Worm (Caenorhabditis elegans) whole organism, L4 larva: ENCODE measurements around the gene lido-5.

ENCODE experiments used
- F44E2.7 ChIP-seq: fragments of 200-800 bp; sonication (Bioruptor generic); IDR thresholded peaks from 2 replicates; pipeline ENCODE4 v2.1.2; 2022; ENCODE audit warnings: missing genetic modification characterization, missing compliant biosample characterization
- F49E8.2 ChIP-seq: sonication (generic microtip); optimal IDR thresholded peaks from 2 replicates; lab custom pipeline; 2016; ENCODE audit warnings: missing compliant biosample characterization, mild to moderate bottlenecking, missing genetic modification characterization, borderline replicate concordance
- R02D3.7 ChIP-seq: fragments of 150-350 bp; sonication (generic microtip); optimal IDR thresholded peaks from 3 replicates; lab custom pipeline; 2014; ENCODE audit warnings: missing biosample characterization, missing genetic modification characterization
- T20F7.1 ChIP-seq: fragments of 200-800 bp; sonication (Bioruptor generic); optimal IDR thresholded peaks from 2 replicates; lab custom pipeline; 2018; ENCODE audit warnings: mild to moderate bottlenecking, missing genetic modification characterization, missing compliant biosample characterization
- Y5F2A.4 ChIP-seq: fragments of 200-800 bp; sonication (Bioruptor generic); optimal IDR thresholded peaks from 2 replicates; lab custom pipeline; 2018; ENCODE audit warnings: mild to moderate bottlenecking, missing genetic modification characterization, missing compliant biosample characterization
- ZK337.2 ChIP-seq: fragments of 200-800 bp; sonication (Bioruptor generic); IDR thresholded peaks from 2 replicates; pipeline ENCODE4 v1.3.6; 2022; ENCODE audit warnings: missing genetic modification reagents, missing genetic modification characterization, missing compliant biosample characterization
- ZK546.5 ChIP-seq, 2 experiments: sonication (generic microtip); optimal IDR thresholded peaks; 2 replicates each; lab custom pipeline; 2017; ENCODE audit warnings: missing biosample characterization in 2 of 2, missing genetic modification characterization in 2 of 2
- aha-1 ChIP-seq: fragments of 150-350 bp; peaks from one replicate; lab custom pipeline; 2014; ENCODE audit warnings: missing biosample characterization, missing genetic modification characterization
- ama-1 ChIP-seq: fragments of 150-350 bp; optimal IDR thresholded peaks from 2 replicates; lab custom pipeline; 2014; ENCODE audit warnings: inconsistent platforms, mixed read lengths
- ceh-20 ChIP-seq: fragments of 200-800 bp; sonication (Bioruptor generic); IDR thresholded peaks from 2 replicates; pipeline ENCODE4 v1.3.6; 2022; ENCODE audit warnings: missing genetic modification reagents, missing genetic modification characterization, missing compliant biosample characterization
- ceh-28 ChIP-seq: fragments of 150-350 bp; optimal IDR thresholded peaks from 2 replicates; lab custom pipeline; 2014; ENCODE audit warnings: missing biosample characterization, missing genetic modification reagents, missing genetic modification characterization
- ceh-44 ChIP-seq: fragments of 200-800 bp; sonication (Bioruptor generic); IDR thresholded peaks from 2 replicates; pipeline ENCODE4 v1.3.6; 2022; ENCODE audit warnings: missing genetic modification reagents, missing genetic modification characterization, missing compliant biosample characterization
- ceh-82 ChIP-seq: sonication (generic microtip); optimal IDR thresholded peaks from 2 replicates; lab custom pipeline; 2017; ENCODE audit warnings: missing biosample characterization, missing genetic modification characterization
- ces-1 ChIP-seq: fragments of 150-350 bp; sonication (generic microtip); optimal IDR thresholded peaks from 4 replicates; lab custom pipeline; 2014; ENCODE audit warnings: missing biosample characterization, missing genetic modification reagents, missing genetic modification characterization
- daf-16 ChIP-seq, 3 experiments: sonication (generic microtip); optimal IDR thresholded peaks; 2 replicates each; lab custom pipeline; 2016 to 2017; ENCODE audit warnings: missing genetic modification characterization in 3 of 3, missing genetic modification reagents in 3 of 3, mild to moderate bottlenecking in 2 of 3, missing compliant biosample characterization in 2 of 3, missing biosample characterization in 1 of 3, moderate library complexity in 1 of 3
- daf-8 ChIP-seq: fragments of 200-800 bp; sonication (Bioruptor generic); IDR thresholded peaks from 2 replicates; pipeline ENCODE4 v1.3.6; 2022; ENCODE audit warnings: missing genetic modification characterization, missing compliant biosample characterization
- dmd-8 ChIP-seq: fragments of 200-800 bp; sonication (Bioruptor generic); IDR thresholded peaks from 2 replicates; pipeline ENCODE4 v1.3.6; 2022; ENCODE audit warnings: missing genetic modification characterization, missing compliant biosample characterization
- dmd-9 ChIP-seq: fragments of 200-800 bp; sonication (Bioruptor generic); IDR thresholded peaks from 2 replicates; pipeline ENCODE4 v1.3.6; 2022; ENCODE audit warnings: missing genetic modification reagents, missing genetic modification characterization, missing compliant biosample characterization
- egl-27 ChIP-seq: sonication (generic microtip); optimal IDR thresholded peaks from 3 replicates; lab custom pipeline; 2017; ENCODE audit warnings: missing biosample characterization, missing genetic modification reagents, missing genetic modification characterization
- egl-43 ChIP-seq: fragments of 200-800 bp; sonication (Bioruptor generic); IDR thresholded peaks from 2 replicates; pipeline ENCODE4 v1.3.6; 2022; ENCODE audit warnings: missing genetic modification reagents, missing genetic modification characterization, missing compliant biosample characterization
- fos-1 ChIP-seq: fragments of 150-350 bp; optimal IDR thresholded peaks from 2 replicates; lab custom pipeline; 2014; ENCODE audit warnings: missing biosample characterization, missing genetic modification characterization
- gei-8 ChIP-seq: fragments of 200-800 bp; sonication (Bioruptor generic); optimal IDR thresholded peaks from 2 replicates; lab custom pipeline; 2018; ENCODE audit warnings: mild to moderate bottlenecking, missing genetic modification characterization, missing compliant biosample characterization
- lim-7 ChIP-seq: fragments of 200-800 bp; sonication (Bioruptor generic); IDR thresholded peaks from 2 replicates; pipeline ENCODE4 v1.3.6; 2022; ENCODE audit warnings: missing genetic modification characterization, missing compliant biosample characterization
- lin-38 ChIP-seq: fragments of 200-800 bp; sonication (Bioruptor generic); IDR thresholded peaks from 2 replicates; pipeline ENCODE4 v1.3.6; 2022; ENCODE audit warnings: missing genetic modification reagents, missing genetic modification characterization, missing compliant biosample characterization
- lin-39 ChIP-seq: fragments of 150-350 bp; optimal IDR thresholded peaks from 2 replicates; lab custom pipeline; 2014; ENCODE audit warnings: missing biosample characterization, missing genetic modification reagents, missing genetic modification characterization
- lsy-2 ChIP-seq, 2 experiments: fragments of 150-350 bp in 1 of 2; sonication (generic microtip) in 1 of 2; optimal IDR thresholded peaks; 2 replicates each; lab custom pipeline; 2014 to 2017; ENCODE audit warnings: missing biosample characterization in 2 of 2, missing genetic modification characterization in 2 of 2
- mxl-2 ChIP-seq: fragments of 200-800 bp; sonication (Bioruptor generic); conservative IDR thresholded peaks from 2 replicates; pipeline ENCODE4 v1.3.6; 2022; ENCODE audit warnings: missing genetic modification reagents, missing genetic modification characterization, missing compliant biosample characterization
- nhr-102 ChIP-seq: sonication (generic microtip); optimal IDR thresholded peaks from 2 replicates; lab custom pipeline; 2016; ENCODE audit warnings: mild to moderate bottlenecking, missing genetic modification characterization, moderate library complexity, missing compliant biosample characterization
- nhr-237 ChIP-seq: sonication (generic microtip); optimal IDR thresholded peaks from 2 replicates; lab custom pipeline; 2017; ENCODE audit warnings: missing biosample characterization, missing genetic modification characterization
- nhr-28 ChIP-seq: fragments of 150-350 bp; optimal IDR thresholded peaks from 2 replicates; lab custom pipeline; 2014; ENCODE audit warnings: missing biosample characterization, missing genetic modification characterization
- nhr-42 ChIP-seq: fragments of 200-800 bp; sonication (Bioruptor generic); IDR thresholded peaks from 2 replicates; pipeline ENCODE4 v1.3.6; 2022; ENCODE audit warnings: missing genetic modification characterization, missing compliant biosample characterization
- nhr-76 ChIP-seq: fragments of 150-350 bp; optimal IDR thresholded peaks from 2 replicates; lab custom pipeline; 2014; ENCODE audit warnings: missing biosample characterization, missing genetic modification characterization
- nhr-77 ChIP-seq: fragments of 150-350 bp; optimal IDR thresholded peaks from 2 replicates; lab custom pipeline; 2014; ENCODE audit warnings: missing biosample characterization, missing genetic modification characterization
- pha-4 ChIP-seq, 2 experiments: fragments of 150-350 bp in 1 of 2; fragments of 200-800 bp in 1 of 2; sonication (Bioruptor generic) in 1 of 2; IDR thresholded peaks in 1 of 2; optimal IDR thresholded peaks in 1 of 2; 2 replicates each; pipeline versions ENCODE4 v1.3.6 to Lab custom; 2014 to 2022; ENCODE audit warnings: missing genetic modification characterization in 2 of 2, missing genetic modification reagents in 2 of 2, missing biosample characterization in 1 of 2, missing compliant biosample characterization in 1 of 2
- set-16 ChIP-seq: fragments of 200-800 bp; sonication (Bioruptor generic); IDR thresholded peaks from 2 replicates; pipeline ENCODE4 v1.3.6; 2022; ENCODE audit warnings: missing genetic modification reagents, missing genetic modification characterization, missing compliant biosample characterization
- tag-97 ChIP-seq: fragments of 200-800 bp; sonication (Bioruptor generic); IDR thresholded peaks from 2 replicates; pipeline ENCODE4 v1.3.6; 2022; ENCODE audit warnings: missing genetic modification characterization, missing compliant biosample characterization
- zag-1 ChIP-seq: fragments of 150-350 bp; optimal IDR thresholded peaks from 2 replicates; lab custom pipeline; 2014; ENCODE audit warnings: missing biosample characterization, missing genetic modification characterization

The lido-5 gene

ce11 chrX:17100656-17101055 is 9.8 kb downstream of the lido-5 start, which contains the start of gene lido-2:
lido-2 (minus strand) TSS chrX:17100756.
- no peak for TF ChIP-seq lsy-2 (tag; optimal IDR thresholded peaks at IDR 0.05; lab: Kevin White, UChicago)
- no peak for TF ChIP-seq T20F7.1 (GFP tag; lab: Kevin White, UChicago)
- TF ChIP-seq nhr-28: no peak
- no peak for TF ChIP-seq fos-1 (tag; lab: Kevin White, UChicago)
- TF ChIP-seq nhr-102 (tag; lab: Kevin White, UChicago): no peak
- no peak for TF ChIP-seq daf-8 (GFP tag; lab: Robert Waterston, UW)
- no peak for TF ChIP-seq pha-4 (GFP tag; IDR thresholded peaks at IDR 0.05; lab: Robert Waterston, UW)
- no peak for TF ChIP-seq pha-4 (tag; optimal IDR thresholded peaks at IDR 0.05; lab: Kevin White, UChicago)
- TF ChIP-seq nhr-77 (tag; lab: Kevin White, UChicago): no peak
- TF ChIP-seq set-16 (GFP tag; lab: Robert Waterston, UW): no peak
- TF ChIP-seq ama-1 (lab: Kevin White, UChicago): no peak
- TF ChIP-seq dmd-8: no peak
- TF ChIP-seq dmd-9 (GFP tag; lab: Robert Waterston, UW): no peak
- no peak for TF ChIP-seq zag-1
- TF ChIP-seq ZK337.2 (GFP tag; lab: Robert Waterston, UW): no peak
- TF ChIP-seq gei-8 (GFP tag; lab: Kevin White, UChicago): no peak
- TF ChIP-seq lin-38 (GFP tag; lab: Robert Waterston, UW): no peak
- TF ChIP-seq ces-1 (GFP tag; lab: Kevin White, UChicago): no peak

DNA sequence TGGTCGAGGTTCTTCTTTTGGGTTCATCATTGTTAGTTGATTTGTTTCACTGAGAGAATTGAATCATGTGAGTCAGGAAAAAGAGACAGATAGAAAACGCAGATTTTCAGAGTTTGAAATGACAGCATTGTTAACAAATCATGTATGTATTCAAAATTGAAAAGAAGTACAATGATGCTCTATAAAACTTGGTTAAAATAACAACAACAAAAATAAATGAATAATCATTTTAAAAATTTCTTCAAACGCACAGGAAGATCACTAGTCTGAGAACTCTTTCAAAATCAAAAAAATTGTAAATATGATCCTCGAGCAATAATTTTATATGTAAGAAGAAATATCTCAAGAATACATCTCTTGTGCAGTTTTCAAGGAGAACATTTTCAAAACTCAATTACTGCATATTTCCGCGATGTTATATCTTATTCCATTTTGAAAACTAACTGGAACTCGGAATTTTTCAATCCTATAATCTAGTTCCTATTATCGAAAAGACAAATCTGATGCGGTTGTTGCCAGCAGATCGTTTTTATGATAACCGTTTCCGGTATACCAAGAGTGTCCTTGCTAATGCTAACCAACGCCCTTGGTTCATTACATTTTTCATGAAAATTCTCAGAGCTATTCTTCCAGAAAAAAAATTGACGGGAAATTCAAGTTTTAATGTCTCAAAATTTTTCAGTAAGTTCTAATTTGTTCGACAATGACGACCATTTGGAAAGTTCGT is 13.8 kb downstream of the lido-5 start, which contains the start of gene lido-1:
TSS of gene lido-1 (minus strand) at position 51 of the 727 bp plus-strand sequence.
- no peak for TF ChIP-seq egl-43 (GFP tag; lab: Robert Waterston, UW)
- no peak for TF ChIP-seq ZK546.5 (tag; optimal IDR thresholded peaks at IDR 0.05; lab: Kevin White, UChicago)
- TF ChIP-seq daf-8 (GFP tag; lab: Robert Waterston, UW): no peak
- no peak for TF ChIP-seq ceh-44 (GFP tag; lab: Robert Waterston, UW)
- TF ChIP-seq nhr-237 (tag; lab: Kevin White, UChicago): no peak
- no peak for TF ChIP-seq Y5F2A.4 (GFP tag; lab: Kevin White, UChicago)
- no peak for TF ChIP-seq ceh-28 (tag; lab: Kevin White, UChicago)
- no peak for TF ChIP-seq egl-27 (tag; lab: Kevin White, UChicago)
- TF ChIP-seq set-16 (GFP tag; lab: Robert Waterston, UW): no peak
- TF ChIP-seq lin-39 (tag; lab: Kevin White, UChicago): no peak
- no peak for TF ChIP-seq F49E8.2 (tag; lab: Kevin White, UChicago)
- no peak for TF ChIP-seq nhr-42
- TF ChIP-seq nhr-76 (tag; lab: Kevin White, UChicago): no peak
- TF ChIP-seq nhr-102 (tag; lab: Kevin White, UChicago): no peak
- no peak for TF ChIP-seq tag-97
- no peak for TF ChIP-seq mxl-2 (GFP tag; lab: Robert Waterston, UW)
- no peak for TF ChIP-seq R02D3.7 (tag; lab: Kevin White, UChicago)
- no peak for TF ChIP-seq ceh-82 (tag; lab: Kevin White, UChicago)
- TF ChIP-seq F44E2.7 (GFP tag; lab: Robert Waterston, UW): no peak
- no peak for TF ChIP-seq lim-7 (GFP tag; lab: Robert Waterston, UW)

DNA sequence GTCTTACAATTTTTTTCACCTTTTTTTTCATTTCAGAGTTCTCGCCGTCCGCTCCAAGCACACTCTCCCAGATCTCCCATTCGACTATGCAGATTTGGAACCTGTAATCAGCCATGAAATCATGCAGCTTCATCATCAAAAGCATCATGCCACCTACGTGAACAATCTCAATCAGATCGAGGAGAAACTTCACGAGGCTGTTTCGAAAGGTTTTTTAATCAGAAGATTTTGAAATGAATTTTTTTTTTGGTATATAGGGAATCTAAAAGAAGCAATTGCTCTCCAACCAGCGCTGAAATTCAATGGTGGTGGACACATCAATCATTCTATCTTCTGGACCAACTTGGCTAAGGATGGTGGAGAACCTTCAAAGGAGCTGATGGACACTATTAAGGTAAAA is 17.3 kb downstream of the lido-5 start, which contains the start of gene C08A9.3:
TSS of gene C08A9.3 (minus strand) at position 101 of the 400 bp plus-strand sequence.
- TF ChIP-seq nhr-77 (tag; lab: Kevin White, UChicago): no peak
- peak; percentile 80 for TF ChIP-seq aha-1 (tag; lab: Kevin White, UChicago)

DNA sequence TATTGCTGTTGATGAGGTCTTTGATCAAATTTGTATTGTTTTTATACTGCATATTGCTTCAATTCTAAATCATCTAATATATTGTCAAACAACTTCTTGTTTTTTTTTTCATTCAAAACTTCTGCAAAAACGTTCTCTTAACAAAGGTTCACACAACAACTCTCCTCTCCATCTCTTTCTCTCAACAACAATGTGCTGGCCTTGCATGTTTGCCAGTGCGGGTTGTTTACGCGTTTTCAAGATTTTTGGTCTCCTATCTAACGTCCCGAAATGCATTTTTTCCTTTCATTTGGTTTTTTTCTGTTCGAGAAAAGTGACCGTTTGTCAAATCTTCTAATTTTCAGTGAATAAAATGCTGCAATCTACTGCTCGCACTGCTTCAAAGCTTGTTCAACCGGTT is 18.0 kb downstream of the lido-5 start, which contains the start of gene sod-3:
TSS of gene sod-3 (plus strand) at position 338 of the 400 bp plus-strand sequence.
- TF ChIP-seq ceh-20 (GFP tag; lab: Robert Waterston, UW) (no peak), daf-16 (GFP tag; optimal IDR thresholded peaks at IDR 0.05; lab: Kevin White, UChicago) (no peak), daf-16 (tag; optimal IDR thresholded peaks at IDR 0.05; lab: Kevin White, UChicago) (peak; percentile 82)
